Fruit fly (Drosophila melanogaster) whole organism, embryonic: ENCODE data around the gene CG9886.
A peak's percentile ranks its signal among the peaks of the same experiment; 100 is the strongest.

Experiments used
- Atf-2 ChIP-seq: fragments of 200-800 bp; sonication (Bioruptor generic); optimal IDR thresholded peaks from 2 replicates; lab custom pipeline; 2016; ENCODE audit warnings: missing biosample characterization, missing genetic modification characterization
- Bteb2 ChIP-seq: fragments of 200-800 bp; sonication (Bioruptor generic); optimal IDR thresholded peaks from 2 replicates; lab custom pipeline; 2016; ENCODE audit warnings: missing biosample characterization, missing genetic modification characterization
- CG10274 ChIP-seq: fragments of 200-800 bp; sonication (Bioruptor generic); optimal IDR thresholded peaks from 3 replicates; lab custom pipeline; 2017; ENCODE audit warnings: missing biosample characterization, mild to moderate bottlenecking, missing genetic modification characterization
- CG12155 ChIP-seq: fragments of 200-800 bp; sonication (Bioruptor generic); optimal IDR thresholded peaks from 3 replicates; lab custom pipeline; 2016; ENCODE audit warnings: missing biosample characterization, missing genetic modification characterization
- CG12391 ChIP-seq: fragments of 200-800 bp; sonication (Bioruptor generic); optimal IDR thresholded peaks from 3 replicates; lab custom pipeline; 2018; ENCODE audit warnings: missing biosample characterization, mild to moderate bottlenecking, missing genetic modification characterization, moderate library complexity
- CG12659 ChIP-seq: fragments of 200-800 bp; sonication (Bioruptor generic); optimal IDR thresholded peaks from 3 replicates; lab custom pipeline; 2017; ENCODE audit warnings: mild to moderate bottlenecking, missing biosample characterization, missing genetic modification reagents, missing genetic modification characterization
- CG13424 ChIP-seq: fragments of 200-800 bp; sonication (Bioruptor generic); optimal IDR thresholded peaks from 2 replicates; lab custom pipeline; 2019; ENCODE audit warnings: missing biosample characterization, mild to moderate bottlenecking, missing genetic modification characterization, moderate library complexity
- CG1602 ChIP-seq: fragments of 200-800 bp; sonication (Bioruptor generic); optimal IDR thresholded peaks from 3 replicates; lab custom pipeline; 2016; ENCODE audit warnings: missing biosample characterization, missing genetic modification characterization
- CG17385 ChIP-seq: fragments of 200-800 bp; sonication (Bioruptor generic); optimal IDR thresholded peaks from 3 replicates; lab custom pipeline; 2018; ENCODE audit warnings: missing biosample characterization, mild to moderate bottlenecking, missing genetic modification characterization
- CG18011 ChIP-seq: fragments of 200-800 bp; sonication (Bioruptor generic); optimal IDR thresholded peaks from 2 replicates; lab custom pipeline; 2017; ENCODE audit warnings: missing biosample characterization, missing genetic modification characterization, mild to moderate bottlenecking, moderate library complexity, missing genotype
- CG30403 ChIP-seq: fragments of 200-800 bp; sonication (Bioruptor generic); optimal IDR thresholded peaks from 3 replicates; lab custom pipeline; 2016; ENCODE audit warnings: missing biosample characterization, missing genetic modification characterization
- CG30431 ChIP-seq: fragments of 200-800 bp; sonication (Bioruptor generic); optimal IDR thresholded peaks from 2 replicates; lab custom pipeline; 2017; ENCODE audit warnings: missing biosample characterization, missing genetic modification characterization
- CG3163 ChIP-seq: fragments of 200-800 bp; sonication (Bioruptor generic); optimal IDR thresholded peaks from 3 replicates; lab custom pipeline; 2016; ENCODE audit warnings: missing biosample characterization, missing genetic modification characterization
- CG33557 ChIP-seq: fragments of 200-800 bp; sonication (Bioruptor generic); optimal IDR thresholded peaks from 2 replicates; lab custom pipeline; 2019; ENCODE audit warnings: missing biosample characterization, mild to moderate bottlenecking, missing genetic modification characterization, moderate library complexity
- CG3838 ChIP-seq: fragments of 200-800 bp; sonication (Bioruptor generic); optimal IDR thresholded peaks from 3 replicates; lab custom pipeline; 2016; ENCODE audit warnings: missing biosample characterization, missing genetic modification characterization
- CG43689 ChIP-seq: fragments of 200-800 bp; sonication (Bioruptor generic); IDR thresholded peaks from 2 replicates; pipeline ENCODE4 v1.3.6; 2022; ENCODE audit warnings: missing biosample characterization, missing genetic modification characterization
- CG5953 ChIP-seq: fragments of 200-800 bp; sonication (Bioruptor generic); IDR thresholded peaks from 2 replicates; pipeline ENCODE4 v1.3.6; 2022; ENCODE audit warnings: missing biosample characterization, missing genetic modification characterization
- CG6272 ChIP-seq: fragments of 200-800 bp; sonication (Bioruptor generic); IDR thresholded peaks from 2 replicates; pipeline ENCODE4 v1.3.6; 2022; ENCODE audit warnings: missing biosample characterization, missing genetic modification characterization
- CG6654 ChIP-seq: fragments of 200-800 bp; sonication (Bioruptor generic); optimal IDR thresholded peaks from 2 replicates; lab custom pipeline; 2017; ENCODE audit warnings: missing biosample characterization, mild to moderate bottlenecking, missing genetic modification characterization
- CG7786 ChIP-seq: fragments of 200-800 bp; sonication (Bioruptor generic); optimal IDR thresholded peaks from 2 replicates; lab custom pipeline; 2016; ENCODE audit warnings: missing biosample characterization, missing genetic modification characterization
- CG8388 ChIP-seq: fragments of 200-800 bp; sonication (Bioruptor generic); optimal IDR thresholded peaks from 2 replicates; lab custom pipeline; 2019; ENCODE audit warnings: missing biosample characterization, mild to moderate bottlenecking, missing genetic modification characterization, moderate library complexity
- CG8765 ChIP-seq: fragments of 200-800 bp; sonication (Bioruptor generic); IDR thresholded peaks from 2 replicates; pipeline ENCODE4 v1.3.6; 2022; ENCODE audit warnings: missing biosample characterization, missing genetic modification characterization
- Dip2 ChIP-seq: fragments of 200-800 bp; sonication (Bioruptor generic); IDR thresholded peaks from 2 replicates; pipeline ENCODE4 v1.3.6; 2022; ENCODE audit warnings: missing biosample characterization, missing genetic modification characterization
- E2f2 ChIP-seq: fragments of 200-800 bp; sonication (Bioruptor generic); IDR thresholded peaks from 2 replicates; pipeline ENCODE4 v1.3.6; 2022; ENCODE audit warnings: missing biosample characterization, missing genetic modification characterization
- Hey ChIP-seq: fragments of 200-800 bp; sonication (Bioruptor generic); optimal IDR thresholded peaks from 3 replicates; lab custom pipeline; 2018; ENCODE audit warnings: missing biosample characterization, mild to moderate bottlenecking, missing genetic modification characterization
- Hmx ChIP-seq: fragments of 200-800 bp; sonication (Bioruptor generic); optimal IDR thresholded peaks from 2 replicates; lab custom pipeline; 2016; ENCODE audit warnings: missing biosample characterization, missing genetic modification characterization
- Kr ChIP-seq: fragments of 200-800 bp; sonication (Bioruptor generic); optimal IDR thresholded peaks from 2 replicates; lab custom pipeline; 2017; ENCODE audit warnings: missing biosample characterization, mild to moderate bottlenecking, missing genetic modification characterization
- Mes4 ChIP-seq: fragments of 200-800 bp; sonication (Bioruptor generic); optimal IDR thresholded peaks from 2 replicates; lab custom pipeline; 2016; ENCODE audit warnings: missing biosample characterization, missing genetic modification characterization
- Nf-YA ChIP-seq: fragments of 200-800 bp; sonication (Bioruptor generic); IDR thresholded peaks from 2 replicates; pipeline ENCODE4 v1.3.6; 2022; ENCODE audit warnings: missing biosample characterization, missing genetic modification characterization
- Oli ChIP-seq: fragments of 200-800 bp; sonication (Bioruptor generic); optimal IDR thresholded peaks from 2 replicates; lab custom pipeline; 2018; ENCODE audit warnings: missing biosample characterization, mild to moderate bottlenecking, missing genetic modification characterization, moderate library complexity
- Opbp ChIP-seq: fragments of 200-800 bp; sonication (Bioruptor generic); IDR thresholded peaks from 3 replicates; pipeline ENCODE4 v1.3.6; 2022; ENCODE audit warnings: missing biosample characterization, missing genetic modification characterization; ENCODE audit not compliant: partially characterized antibody
- Rfx ChIP-seq: fragments of 200-800 bp; sonication (Bioruptor generic); IDR thresholded peaks from 2 replicates; pipeline ENCODE4 v1.3.6; 2022; ENCODE audit warnings: missing biosample characterization, missing genetic modification characterization
- ash1 ChIP-seq: fragments of 200-800 bp; sonication (Bioruptor generic); optimal IDR thresholded peaks from 2 replicates; lab custom pipeline; 2018; ENCODE audit warnings: missing biosample characterization, mild to moderate bottlenecking, missing genetic modification characterization
- az2 ChIP-seq: fragments of 200-800 bp; sonication (Bioruptor generic); optimal IDR thresholded peaks from 3 replicates; lab custom pipeline; 2016; ENCODE audit warnings: missing biosample characterization, missing genetic modification characterization
- cg ChIP-seq: fragments of 200-800 bp; sonication (Bioruptor generic); optimal IDR thresholded peaks from 3 replicates; lab custom pipeline; 2019; ENCODE audit warnings: missing biosample characterization, mild to moderate bottlenecking, missing genetic modification characterization, moderate library complexity
- corto ChIP-seq: fragments of 200-800 bp; sonication (Bioruptor generic); optimal IDR thresholded peaks from 2 replicates; lab custom pipeline; 2016; ENCODE audit warnings: missing biosample characterization, mild to moderate bottlenecking, missing genetic modification characterization, moderate library complexity
- emc ChIP-seq: fragments of 200-800 bp; sonication (Bioruptor generic); optimal IDR thresholded peaks from 2 replicates; lab custom pipeline; 2016; ENCODE audit warnings: missing biosample characterization, missing genetic modification characterization
- gsb-n ChIP-seq: fragments of 200-800 bp; sonication (Bioruptor generic); optimal IDR thresholded peaks from 3 replicates; lab custom pipeline; 2018; ENCODE audit warnings: missing biosample characterization, mild to moderate bottlenecking, missing genetic modification characterization
- h ChIP-seq: fragments of >200 bp; optimal IDR thresholded peaks from 2 replicates; lab custom pipeline; 2017
- nerfin-2 ChIP-seq: fragments of 200-800 bp; sonication (Bioruptor generic); IDR thresholded peaks from 2 replicates; pipeline ENCODE4 v1.3.6; 2022; ENCODE audit warnings: missing biosample characterization, missing genetic modification characterization; ENCODE audit not compliant: partially characterized antibody
- phol ChIP-seq: fragments of 200-800 bp; sonication (Bioruptor generic); optimal IDR thresholded peaks from 3 replicates; lab custom pipeline; 2018; ENCODE audit warnings: missing biosample characterization, mild to moderate bottlenecking, missing genetic modification characterization, moderate library complexity
- run ChIP-seq: fragments of 200-800 bp; sonication (Bioruptor generic); optimal IDR thresholded peaks from 3 replicates; lab custom pipeline; 2018; ENCODE audit warnings: missing biosample characterization, mild to moderate bottlenecking, missing genetic modification characterization
- sna ChIP-seq: fragments of 200-800 bp; sonication (Bioruptor generic); IDR thresholded peaks from 2 replicates; pipeline ENCODE4 v1.3.6; 2022; ENCODE audit warnings: missing biosample characterization, missing genetic modification characterization; ENCODE audit not compliant: partially characterized antibody
- tap ChIP-seq: fragments of 200-800 bp; optimal IDR thresholded peaks from 3 replicates; lab custom pipeline; 2019; ENCODE audit warnings: missing biosample characterization, mild to moderate bottlenecking, missing genetic modification characterization, moderate library complexity
- tin ChIP-seq: fragments of 200-800 bp; sonication (Bioruptor generic); optimal IDR thresholded peaks from 3 replicates; lab custom pipeline; 2016; ENCODE audit warnings: missing biosample characterization, missing genetic modification characterization
- toy ChIP-seq: fragments of 200-800 bp; sonication (Bioruptor generic); IDR thresholded peaks from 2 replicates; pipeline ENCODE4 v1.3.6; 2022; ENCODE audit warnings: missing biosample characterization, missing genetic modification characterization
- trem ChIP-seq: fragments of 200-800 bp; optimal IDR thresholded peaks from 3 replicates; lab custom pipeline; 2019; ENCODE audit warnings: missing biosample characterization, mild to moderate bottlenecking, missing genetic modification characterization, moderate library complexity
- tup ChIP-seq: fragments of 200-800 bp; sonication (Bioruptor generic); optimal IDR thresholded peaks from 2 replicates; lab custom pipeline; 2016; ENCODE audit warnings: missing biosample characterization, mild to moderate bottlenecking, missing genetic modification characterization, moderate library complexity
- tx ChIP-seq: fragments of 200-800 bp; sonication (Bioruptor generic); optimal IDR thresholded peaks from 2 replicates; lab custom pipeline; 2016; ENCODE audit warnings: missing biosample characterization, missing genetic modification characterization
- unpg ChIP-seq: fragments of 200-800 bp; sonication (Bioruptor generic); optimal IDR thresholded peaks from 3 replicates; lab custom pipeline; 2018; ENCODE audit warnings: missing biosample characterization, mild to moderate bottlenecking, missing genetic modification characterization, moderate library complexity
- usp ChIP-seq: fragments of >200 bp; optimal IDR thresholded peaks from 2 replicates; lab custom pipeline; 2017; ENCODE audit warnings: missing biosample characterization, missing genetic modification characterization
- zf30C ChIP-seq: fragments of 200-800 bp; sonication (Bioruptor generic); optimal IDR thresholded peaks from 3 replicates; lab custom pipeline; 2018; ENCODE audit warnings: missing biosample characterization, mild to moderate bottlenecking, missing genetic modification characterization

CG9886 gene

DNA sequence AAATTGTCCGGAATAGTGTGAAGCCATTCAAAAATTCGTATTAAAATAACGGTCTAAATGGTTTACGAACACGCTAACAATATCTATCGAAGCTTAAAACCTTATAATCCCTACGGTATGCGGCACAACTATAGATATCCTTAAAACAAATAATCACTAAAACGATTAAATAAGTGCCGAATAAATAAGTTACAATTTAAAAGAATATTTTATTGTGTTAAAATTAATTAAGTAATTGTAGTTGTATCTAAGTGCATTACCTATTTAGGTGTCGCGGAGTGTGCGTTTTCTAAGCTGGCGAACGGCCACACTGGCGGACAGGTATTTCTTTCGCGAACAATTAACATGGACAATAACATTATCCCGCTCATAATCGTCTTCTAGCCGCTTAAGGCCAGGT, 39.8 kb upstream of the CG9886 start, which contains the start of gene Eogt (continued):
- TF ChIP-seq zf30C (GFP tag; lab: Kevin White, UChicago) (no peak), nerfin-2 (GFP tag; lab: Robert Waterston, UW) (no peak), sna (GFP tag; lab: Robert Waterston, UW) (no peak), tin (GFP tag; lab: Kevin White, UChicago) (peak; percentile 88), CG30431 (GFP tag; lab: Kevin White, UChicago) (peak; percentile 93), CG8388 (GFP tag; lab: Kevin White, UChicago) (peak; percentile 94), CG8765 (GFP tag; lab: Robert Waterston, UW) (peak; percentile 97), CG12155 (GFP tag; lab: Kevin White, UChicago) (peak; percentile 90), CG43689 (GFP tag; lab: Robert Waterston, UW) (peak; percentile 89), toy (peak; percentile 88), E2f2 (GFP tag; lab: Robert Waterston, UW) (peak; percentile 79), Bteb2 (GFP tag; lab: Kevin White, UChicago) (peak; percentile 63), Atf-2 (GFP tag; lab: Kevin White, UChicago) (peak; percentile 65), Rfx (peak; percentile 97), CG33557 (GFP tag; lab: Kevin White, UChicago) (peak; percentile 92), Hey (tag; lab: Kevin White, UChicago) (peak; percentile 40), usp (GFP tag; lab: Kevin White, UChicago) (no peak), Kr (GFP tag; lab: Kevin White, UChicago) (no peak), Dip2 (GFP tag; lab: Robert Waterston, UW) (peak; percentile 46; the same call in 1 of the 2 replicates), tx (GFP tag; lab: Kevin White, UChicago) (peak; percentile 37), CG17385 (GFP tag; lab: Kevin White, UChicago) (peak; percentile 88), CG30403 (peak; percentile 94), CG18011 (GFP tag; lab: Kevin White, UChicago) (peak; percentile 86), ash1 (no peak), CG13424 (tag; lab: Kevin White, UChicago) (peak; percentile 95), unpg (GFP tag; lab: Kevin White, UChicago) (peak; percentile 97), CG7786 (GFP tag; lab: Kevin White, UChicago) (peak; percentile 55), CG1602 (peak; percentile 95), CG10274 (GFP tag; lab: Kevin White, UChicago) (peak; percentile 53), tup (peak; percentile 73), CG12659 (GFP tag; lab: Kevin White, UChicago) (peak; percentile 95), CG6654 (GFP tag; lab: Kevin White, UChicago) (peak; percentile 70), Mes4 (peak; percentile 51), CG3838 (GFP tag; lab: Kevin White, UChicago) (peak; percentile 74), CG3163 (GFP tag; lab: Kevin White, UChicago) (peak; percentile 32), Nf-YA (peak; percentile 94), CG12391 (tag; lab: Kevin White, UChicago) (peak; percentile 96), Hmx (GFP tag; lab: Kevin White, UChicago) (peak; percentile 5), emc (GFP tag; lab: Kevin White, UChicago) (peak; percentile 32), cg (GFP tag; lab: Kevin White, UChicago) (no peak), Oli (tag; lab: Kevin White, UChicago) (peak; percentile 93), corto (GFP tag; lab: Kevin White, UChicago) (peak; percentile 33), Opbp (GFP tag; lab: Robert Waterston, UW) (no peak), CG5953 (GFP tag; lab: Robert Waterston, UW) (peak; percentile 94), gsb-n (tag; lab: Kevin White, UChicago) (peak; percentile 94), phol (tag; lab: Kevin White, UChicago) (peak; percentile 94), CG6272 (GFP tag; lab: Robert Waterston, UW) (peak; percentile 95), run (peak; percentile 74), tap (tag; lab: Kevin White, UChicago) (peak; percentile 84), h (lab: Kevin White, UChicago) (no peak), trem (tag; lab: Kevin White, UChicago) (peak; percentile 90), az2 (GFP tag; lab: Kevin White, UChicago) (peak; percentile 94)
